Fruit fly (Drosophila melanogaster) whole organism, wandering third instar larva: ENCODE results near the gene CG32811.

Experiments
- Abd-B ChIP-seq: fragments of >200 bp; optimal IDR thresholded peaks from 2 replicates; lab custom pipeline; 2017; ENCODE audit warnings: missing biosample characterization, missing genetic modification characterization
- CG9705 ChIP-seq: fragments of 200-800 bp; sonication (Bioruptor generic); optimal IDR thresholded peaks from 2 replicates; lab custom pipeline; 2018; ENCODE audit warnings: missing biosample characterization, mild to moderate bottlenecking, missing genetic modification characterization
- GATAd ChIP-seq: sonication (Bioruptor generic); optimal IDR thresholded peaks from 2 replicates; lab custom pipeline; 2016; ENCODE audit warnings: missing biosample characterization, missing genetic modification characterization
- Hnf4 ChIP-seq: fragments of 200-800 bp; sonication (Bioruptor generic); optimal IDR thresholded peaks from 2 replicates; lab custom pipeline; 2016; ENCODE audit warnings: missing biosample characterization, mild to moderate bottlenecking, missing genetic modification characterization
- Jra ChIP-seq: sonication (Bioruptor generic); optimal IDR thresholded peaks from 2 replicates; lab custom pipeline; 2016; ENCODE audit warnings: missing biosample characterization, missing genetic modification characterization
- Mio ChIP-seq: sonication (Bioruptor generic); optimal IDR thresholded peaks from 2 replicates; lab custom pipeline; 2016; ENCODE audit warnings: missing biosample characterization, missing genetic modification characterization
- Myc ChIP-seq: fragments of >200 bp; optimal IDR thresholded peaks from 2 replicates; lab custom pipeline; 2017
- Vsx2 ChIP-seq: fragments of 200-300, 225-300 bp; sonication (Bioruptor generic); optimal IDR thresholded peaks from 2 replicates; lab custom pipeline; 2018; ENCODE audit warnings: missing biosample characterization, missing genetic modification characterization; ENCODE audit not compliant: partially characterized antibody
- dsf ChIP-seq: sonication (Bioruptor generic); optimal IDR thresholded peaks from 2 replicates; lab custom pipeline; 2016; ENCODE audit warnings: missing biosample characterization, missing genetic modification characterization, borderline replicate concordance
- psq ChIP-seq: fragments of 200-800 bp; sonication (Bioruptor generic); optimal IDR thresholded peaks from 3 replicates; lab custom pipeline; 2017; ENCODE audit warnings: missing biosample characterization, mild to moderate bottlenecking, missing genetic modification characterization, moderate library complexity
- sv ChIP-seq: fragments of 200-800 bp; sonication (Bioruptor generic); optimal IDR thresholded peaks from 3 replicates; lab custom pipeline; 2016; ENCODE audit warnings: missing biosample characterization, missing genetic modification characterization
- usp ChIP-seq: fragments of >200 bp; optimal IDR thresholded peaks from 2 replicates; lab custom pipeline; 2017; ENCODE audit warnings: missing biosample characterization, missing genetic modification characterization

dm6 chrX:1276047-1276756 is 22.0 kb downstream of the CG32811 start:
- no peak for TF ChIP-seq Abd-B (GFP tag; lab: Kevin White, UChicago)
- no peak for TF ChIP-seq usp (GFP tag; lab: Kevin White, UChicago)
- no peak for TF ChIP-seq Myc (lab: Kevin White, UChicago)
- no peak for TF ChIP-seq Vsx2 (GFP tag; lab: Kevin White, UChicago)
- TF ChIP-seq Jra, result no peak
- no peak for TF ChIP-seq CG9705 (GFP tag; lab: Kevin White, UChicago)
- TF ChIP-seq GATAd, result no peak
- no peak for TF ChIP-seq Hnf4 (GFP tag; lab: Kevin White, UChicago)
- TF ChIP-seq psq (GFP tag; lab: Kevin White, UChicago), result no peak
- TF ChIP-seq dsf, result no peak
- no peak for TF ChIP-seq sv (GFP tag; lab: Kevin White, UChicago)
- no peak for TF ChIP-seq Mio (GFP tag; lab: Kevin White, UChicago)
